Worm (Caenorhabditis elegans) whole organism, L4/young adult: ENCODE results near the gene C35C5.10.

Experiments
- W03F9.2 ChIP-seq: fragments of 150-350 bp; optimal IDR thresholded peaks from 2 replicates; lab custom pipeline; 2014; ENCODE audit warnings: missing biosample characterization, missing genetic modification characterization
- dao-5 ChIP-seq: sonication (generic microtip); optimal IDR thresholded peaks from 2 replicates; lab custom pipeline; 2016; ENCODE audit warnings: missing genotype, missing genetic modification characterization, moderate library complexity, missing compliant biosample characterization
- him-1 ChIP-seq: sonication (generic microtip); optimal IDR thresholded peaks from 2 replicates; lab custom pipeline; 2016; ENCODE audit warnings: missing genotype, missing genetic modification reagents, missing genetic modification characterization, missing compliant biosample characterization

The C35C5.10 gene

DNA sequence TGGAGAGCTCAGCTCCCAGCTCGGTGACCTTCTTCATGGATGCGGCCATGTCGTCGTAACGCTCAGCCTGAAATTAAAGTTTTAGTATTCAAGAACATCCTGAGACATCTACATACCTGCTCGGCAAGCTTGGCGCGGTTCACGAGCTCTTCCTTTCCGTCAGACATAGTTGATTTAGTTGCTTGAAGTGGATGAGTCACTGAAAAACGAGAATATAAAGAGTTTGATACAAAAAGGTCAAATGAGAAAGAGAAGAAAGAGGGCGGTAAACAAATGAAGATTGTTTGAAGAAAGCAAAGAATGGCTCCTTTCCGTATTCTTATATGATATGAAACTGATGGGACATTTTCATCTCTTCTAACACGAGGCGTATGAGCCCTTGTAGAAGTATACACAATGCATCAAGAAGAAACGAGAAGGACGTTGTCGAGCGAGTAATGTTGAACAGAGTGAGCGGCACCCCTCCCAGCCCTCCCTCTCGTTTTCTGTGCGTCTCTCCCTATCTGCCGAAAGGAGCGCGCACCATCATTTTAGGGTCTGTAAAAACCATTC is 49.2 kb downstream of the C35C5.10 start, which contains the start of gene ftt-2:
Gene ftt-2 (minus strand): TSS at position 206 of the 552 bp plus-strand sequence.
- TF ChIP-seq dao-5 (no peak), him-1 (no peak), W03F9.2 (no peak)

DNA sequence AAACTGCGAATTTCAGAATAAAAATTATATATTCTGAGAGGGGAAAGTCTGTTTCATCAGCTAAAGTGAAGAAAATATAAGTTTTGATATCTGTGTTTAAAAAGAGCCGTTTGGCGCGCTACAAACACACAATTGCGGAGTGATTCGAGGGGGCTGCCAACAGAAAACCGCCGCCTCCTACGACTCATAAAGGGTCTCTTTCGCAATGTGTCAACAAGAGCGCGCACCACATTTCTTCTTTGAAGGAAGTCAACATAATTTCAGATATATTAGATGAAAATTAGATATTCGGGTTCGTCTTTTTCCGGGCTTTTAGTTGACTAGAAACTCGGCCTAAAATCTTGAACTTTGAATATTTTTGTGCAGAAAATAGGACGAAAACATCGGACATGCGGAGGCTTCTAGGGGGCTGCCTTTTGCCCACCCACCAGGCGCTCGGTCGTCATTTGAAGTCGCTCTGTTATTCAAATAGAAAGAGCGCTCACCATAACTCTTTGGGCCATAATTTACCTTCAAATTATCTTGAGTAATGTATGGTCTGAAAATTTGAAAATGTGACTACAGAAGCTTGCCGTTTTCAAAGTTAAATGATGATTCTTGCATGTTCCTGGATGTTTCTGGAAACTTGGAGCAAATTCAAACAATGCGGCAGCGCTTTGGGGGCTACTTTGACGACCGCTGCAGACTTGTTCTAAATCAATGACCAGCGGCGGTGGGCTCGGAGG is 49.9 kb downstream of the C35C5.10 start:
- peak; percentile 75 for TF ChIP-seq W03F9.2
- peak; percentile 98 for TF ChIP-seq him-1
- TF ChIP-seq dao-5 = no peak

DNA sequence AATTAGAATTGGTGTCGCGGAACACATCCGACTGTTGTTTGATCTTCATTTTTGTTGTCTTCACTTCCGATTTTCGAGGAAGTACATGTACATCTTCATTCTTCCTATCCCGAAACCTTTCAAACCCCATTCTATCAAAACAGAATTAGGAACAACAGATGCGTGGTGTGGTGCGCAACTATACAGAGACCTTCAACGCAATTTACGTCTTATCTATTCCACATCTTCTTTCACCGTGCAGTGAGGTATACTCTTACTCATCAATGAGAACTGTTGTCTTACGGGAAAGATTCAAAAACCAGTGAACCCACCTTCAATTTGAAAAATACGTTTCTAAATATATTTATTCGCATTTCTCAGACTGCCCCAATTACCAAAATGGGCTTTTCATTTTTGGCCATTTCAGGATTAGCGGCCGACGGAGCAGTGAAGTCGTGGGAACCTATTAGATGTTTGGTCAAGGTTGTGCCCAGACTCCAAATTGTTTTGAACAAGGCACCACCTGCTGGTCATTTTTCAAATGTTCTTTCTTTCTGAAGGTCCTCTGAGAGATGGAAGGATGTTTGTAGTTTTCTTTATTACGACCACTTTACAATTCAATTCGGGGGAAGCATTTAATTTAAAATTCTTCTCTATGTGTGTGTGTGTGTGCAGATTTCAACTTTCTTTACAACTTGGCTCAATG is 50.9 kb downstream of the C35C5.10 start:
- TF ChIP-seq dao-5 (no peak), him-1 (no peak), W03F9.2 (no peak)

DNA sequence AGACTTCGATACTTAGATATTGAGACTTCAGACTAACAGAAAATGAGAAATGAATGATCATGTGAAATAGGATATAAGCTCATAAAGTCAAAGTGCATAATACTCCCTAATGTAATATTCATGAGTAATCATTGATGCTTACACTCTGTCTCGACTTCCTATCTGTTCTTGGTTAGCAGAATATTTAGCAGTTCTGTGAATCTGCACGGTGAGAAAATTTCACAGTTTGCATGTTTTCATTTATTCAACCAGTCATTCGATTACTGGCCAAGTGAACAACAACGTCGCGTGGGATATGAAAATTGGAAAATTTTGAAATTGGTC is 51.4 kb downstream of the C35C5.10 start:
- no peak for TF ChIP-seq W03F9.2
- no peak for TF ChIP-seq dao-5
- no peak for TF ChIP-seq him-1

DNA sequence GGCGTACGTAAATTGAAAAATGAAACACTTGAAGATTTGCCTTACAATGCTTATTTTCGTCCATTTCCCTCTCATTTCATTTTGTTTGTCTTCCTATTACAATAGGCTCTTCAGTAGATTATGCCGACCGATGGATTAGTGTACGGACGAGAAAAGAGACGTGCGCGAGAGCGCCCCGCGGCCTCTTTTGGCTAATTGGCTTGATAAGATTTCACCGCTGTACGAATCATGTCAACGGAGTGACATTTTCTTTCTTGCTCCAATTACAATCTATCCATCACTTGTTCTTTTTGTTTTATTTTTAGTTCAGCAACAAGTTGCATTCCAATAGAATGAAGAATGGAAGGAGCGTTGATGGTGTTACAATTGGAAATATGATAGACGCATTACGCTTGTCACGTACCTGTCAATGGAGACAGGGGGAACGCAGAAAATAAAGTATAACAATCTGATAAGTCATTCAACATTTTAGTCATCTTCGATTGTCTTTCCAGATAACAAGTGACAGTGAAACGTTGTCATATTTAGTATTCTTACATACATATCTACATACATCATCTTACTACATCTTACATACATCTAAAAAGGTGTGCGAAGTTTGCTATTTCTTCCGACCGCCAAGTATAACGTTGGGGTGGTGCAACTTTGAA is 52.2 kb downstream of the C35C5.10 start:
- TF ChIP-seq him-1 = no peak
- TF ChIP-seq W03F9.2 = no peak
- no peak for TF ChIP-seq dao-5
